Fruit fly (Drosophila melanogaster): ENCODE results near the gene JhI-21.

DNA sequence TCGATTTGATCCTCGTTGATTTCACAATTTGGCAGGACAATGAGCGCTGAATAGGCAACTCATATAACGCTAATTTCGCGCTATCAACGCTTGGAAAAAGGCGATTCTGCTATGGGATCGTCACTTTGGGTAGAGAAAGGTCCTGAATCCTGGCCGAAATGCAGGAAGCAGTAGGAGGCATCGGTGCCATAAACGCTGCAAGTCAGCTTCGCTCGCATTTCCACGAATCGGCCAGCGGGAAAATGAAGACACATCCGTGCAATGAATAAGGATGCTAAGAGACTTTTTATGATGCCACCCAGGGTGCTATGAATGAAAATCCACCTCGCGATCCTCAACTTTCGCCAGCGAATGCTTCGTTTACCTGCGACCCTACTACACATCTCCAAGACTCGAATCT, 31.6 kb upstream of the JhI-21 start:
- no peak for TF ChIP-seq az2 (GFP tag; optimal IDR thresholded peaks at IDR 0.05)
- TF ChIP-seq nerfin-2 (GFP tag; IDR thresholded peaks at IDR 0.05; ENCODE audit: partially characterized antibody): no peak
- TF ChIP-seq CG8089 (GFP tag; optimal IDR thresholded peaks at IDR 0.05): no peak
- TF ChIP-seq slp2 (GFP tag; optimal IDR thresholded peaks at IDR 0.05): no peak
- TF ChIP-seq odd (GFP tag; optimal IDR thresholded peaks at IDR 0.05): no peak
- TF ChIP-seq Ada2b (GFP tag; IDR thresholded peaks at IDR 0.05): no peak
- TF ChIP-seq CG15269 (tag; optimal IDR thresholded peaks at IDR 0.05): no peak
- TF ChIP-seq CG13775 (GFP tag; optimal IDR thresholded peaks at IDR 0.05): no peak
- no peak for TF ChIP-seq sr (GFP tag; IDR thresholded peaks at IDR 0.05)
